Worm (Caenorhabditis elegans): ENCODE measurements around the gene ipla-2.

ipla-2 gene

DNA sequence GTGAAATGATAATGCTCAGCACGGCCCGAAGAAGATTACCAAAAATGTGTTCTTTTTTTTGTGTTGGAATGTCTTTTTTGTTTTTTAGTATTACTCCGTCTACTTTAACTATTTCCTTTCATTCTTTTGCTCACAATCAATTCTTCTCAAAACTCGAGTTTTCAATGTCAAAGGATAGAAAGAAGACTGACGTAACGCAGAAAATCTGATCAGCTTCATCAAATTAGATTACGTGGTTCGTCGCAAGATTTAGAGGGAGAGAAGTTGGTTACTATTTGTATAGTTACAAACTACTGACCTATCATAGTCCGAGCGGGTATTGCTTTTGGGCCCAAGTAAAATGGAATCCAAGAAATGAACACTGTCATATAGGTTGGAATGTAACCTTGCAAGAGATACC is 34.2 kb downstream of the ipla-2 start:
- TF ChIP-seq ztf-29 (GFP tag; IDR thresholded peaks at IDR 0.05) (no peak), ztf-23 (GFP tag; IDR thresholded peaks at IDR 0.05) (no peak), klf-2 (GFP tag; conservative IDR thresholded peaks at IDR 0.05) (no peak), tab-1 (GFP tag; IDR thresholded peaks at IDR 0.05) (no peak), T22C8.4 (GFP tag; IDR thresholded peaks at IDR 0.05) (no peak), ref-1 (GFP tag; conservative IDR thresholded peaks at IDR 0.05) (no peak), cog-1 (tag; optimal IDR thresholded peaks at IDR 0.05) (no peak), med-1 (GFP tag; optimal IDR thresholded peaks at IDR 0.05; ENCODE audit: insufficient read depth) (no peak)

DNA sequence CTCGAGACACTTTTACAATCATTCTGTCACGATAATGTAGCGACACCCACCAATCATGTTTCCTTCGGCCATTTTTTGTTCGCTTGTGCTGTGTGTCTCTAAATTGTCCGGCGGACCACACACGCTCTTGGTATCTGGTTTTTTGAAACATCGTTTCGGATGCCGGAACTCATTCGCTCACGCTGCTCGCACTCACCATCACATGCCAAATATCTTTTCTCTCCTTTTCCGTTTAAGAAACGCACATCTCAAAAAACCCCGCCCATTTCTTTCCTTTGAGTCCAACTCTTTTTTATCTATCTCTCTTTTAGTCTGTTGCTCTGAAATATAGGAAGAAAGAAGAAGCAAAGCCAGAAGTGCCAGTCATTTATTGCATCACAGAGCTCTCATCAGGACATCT is 39.3 kb downstream of the ipla-2 start, which contains the start of gene F36G3.3:
Gene F36G3.3 (plus strand): TSS at position 306 of the 400 bp plus-strand sequence.
- TF ChIP-seq T22C8.4 (GFP tag; IDR thresholded peaks at IDR 0.05) (no peak), klf-2 (GFP tag; conservative IDR thresholded peaks at IDR 0.05) (no peak), tab-1 (GFP tag; IDR thresholded peaks at IDR 0.05) (no peak)

DNA sequence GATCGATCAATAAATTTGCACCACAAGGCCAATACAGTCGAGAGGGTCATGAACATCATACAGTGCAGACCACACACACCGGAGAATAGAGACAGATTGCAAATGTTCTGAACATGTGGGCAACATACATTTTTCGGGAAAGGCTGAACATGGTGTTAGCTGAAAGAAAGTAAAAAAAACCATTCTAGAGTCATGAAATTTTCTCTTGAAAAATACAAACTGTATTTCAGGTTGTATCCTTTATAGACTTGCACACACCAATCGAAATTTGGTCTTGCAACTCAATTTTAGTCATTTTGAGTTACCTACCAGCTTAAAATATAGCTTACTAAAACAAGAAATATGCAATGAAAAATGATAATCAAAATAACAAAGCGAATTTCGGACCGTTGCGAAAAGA is 41.8 kb downstream of the ipla-2 start:
- TF ChIP-seq tab-1 (GFP tag; IDR thresholded peaks at IDR 0.05), result no peak
- TF ChIP-seq cog-1 (tag; optimal IDR thresholded peaks at IDR 0.05), result no peak
- TF ChIP-seq klf-2 (GFP tag; conservative IDR thresholded peaks at IDR 0.05), result no peak
- TF ChIP-seq ref-1 (GFP tag; conservative IDR thresholded peaks at IDR 0.05), result no peak

DNA sequence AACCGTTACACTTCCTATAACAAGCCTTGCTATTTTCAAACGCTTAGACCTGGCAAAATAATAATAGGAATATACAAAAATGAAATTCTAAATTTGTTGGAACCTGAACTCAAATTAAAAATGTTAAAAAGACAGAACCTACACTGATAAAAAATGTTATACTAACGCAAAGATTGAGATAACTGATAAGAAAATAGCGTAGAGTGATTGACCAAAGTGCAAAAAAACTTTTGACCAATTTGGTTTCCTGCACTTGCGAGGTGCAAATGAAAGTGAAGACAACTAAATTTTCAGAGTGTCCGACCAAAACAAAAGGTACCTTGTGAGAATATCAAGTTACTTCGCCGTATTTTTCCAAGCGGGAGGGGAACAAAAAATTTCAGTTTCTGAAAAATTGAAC is 42.3 kb downstream of the ipla-2 start:
- TF ChIP-seq ztf-29 (GFP tag; IDR thresholded peaks at IDR 0.05) (no peak), ztf-23 (GFP tag; IDR thresholded peaks at IDR 0.05) (no peak), klf-2 (GFP tag; conservative IDR thresholded peaks at IDR 0.05) (no peak), T22C8.4 (GFP tag; IDR thresholded peaks at IDR 0.05) (no peak), flt-1 (GFP tag; IDR thresholded peaks at IDR 0.05) (no peak), med-1 (GFP tag; optimal IDR thresholded peaks at IDR 0.05; ENCODE audit: insufficient read depth) (no peak), cog-1 (tag; optimal IDR thresholded peaks at IDR 0.05) (no peak), ref-1 (GFP tag; conservative IDR thresholded peaks at IDR 0.05) (no peak), tab-1 (GFP tag; IDR thresholded peaks at IDR 0.05) (no peak)

DNA sequence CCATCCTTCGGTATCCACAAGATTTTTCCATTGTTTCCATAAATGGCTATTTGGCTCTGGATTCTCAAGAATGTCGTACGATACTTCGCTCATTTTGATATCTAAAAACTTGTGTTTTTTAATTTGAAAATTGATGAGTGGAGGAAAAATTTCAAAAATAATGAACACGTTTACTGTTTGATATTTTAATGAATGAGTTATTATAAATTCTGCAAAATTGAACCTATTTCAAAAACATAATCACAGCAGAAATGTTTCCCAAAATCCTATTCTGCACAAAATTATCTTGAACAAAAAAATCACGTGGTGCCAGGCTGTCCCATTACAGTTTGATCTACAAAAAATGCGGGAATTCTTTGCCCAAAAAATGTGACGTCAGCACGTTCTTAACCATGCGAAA is 43.7 kb downstream of the ipla-2 start, which contains the start of gene F36G3.2:
Gene F36G3.2 (minus strand): TSS at position 101 of the 400 bp plus-strand sequence.
- no peak for TF ChIP-seq ztf-29 (GFP tag; IDR thresholded peaks at IDR 0.05)
- TF ChIP-seq tab-1 (GFP tag; IDR thresholded peaks at IDR 0.05), result no peak
- no peak for TF ChIP-seq klf-2 (GFP tag; conservative IDR thresholded peaks at IDR 0.05)
- no peak for TF ChIP-seq cog-1 (tag; optimal IDR thresholded peaks at IDR 0.05)
- TF ChIP-seq med-1 (GFP tag; optimal IDR thresholded peaks at IDR 0.05; ENCODE audit: insufficient read depth), result no peak
- no peak for TF ChIP-seq ztf-23 (GFP tag; IDR thresholded peaks at IDR 0.05)
- TF ChIP-seq ref-1 (GFP tag; conservative IDR thresholded peaks at IDR 0.05), result no peak
- TF ChIP-seq T22C8.4 (GFP tag; IDR thresholded peaks at IDR 0.05), result no peak
- TF ChIP-seq flt-1 (GFP tag; IDR thresholded peaks at IDR 0.05), result no peak

DNA sequence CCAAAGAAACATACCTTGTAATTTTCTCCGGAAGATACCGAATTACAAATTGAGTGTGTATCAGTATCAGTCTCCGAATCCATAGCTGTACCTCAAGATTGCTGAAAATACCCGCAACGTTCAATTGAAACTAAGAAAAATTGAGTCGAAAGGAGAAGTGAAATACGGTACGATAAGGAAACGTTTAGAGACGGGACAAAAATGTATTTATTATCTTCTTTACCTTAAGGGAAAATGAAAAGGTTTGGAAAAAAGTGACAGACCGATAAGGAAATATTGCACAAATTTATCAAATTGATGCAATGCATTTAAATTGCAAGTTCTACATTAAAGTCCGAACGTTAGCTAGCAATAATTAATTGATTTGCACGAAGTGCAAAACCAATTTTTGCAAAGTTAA is 48.7 kb downstream of the ipla-2 start, which contains the start of gene F36G3.1:
Gene F36G3.1 (minus strand): TSS at position 101 of the 400 bp plus-strand sequence.
- TF ChIP-seq ref-1 (GFP tag; conservative IDR thresholded peaks at IDR 0.05) (no peak), tab-1 (GFP tag; IDR thresholded peaks at IDR 0.05) (no peak), T22C8.4 (GFP tag; IDR thresholded peaks at IDR 0.05) (no peak), flt-1 (GFP tag; IDR thresholded peaks at IDR 0.05) (no peak), med-1 (GFP tag; optimal IDR thresholded peaks at IDR 0.05; ENCODE audit: insufficient read depth) (no peak), klf-2 (GFP tag; conservative IDR thresholded peaks at IDR 0.05) (no peak), cog-1 (tag; optimal IDR thresholded peaks at IDR 0.05) (no peak), ztf-23 (GFP tag; IDR thresholded peaks at IDR 0.05) (no peak), ztf-29 (GFP tag; IDR thresholded peaks at IDR 0.05) (no peak)

DNA sequence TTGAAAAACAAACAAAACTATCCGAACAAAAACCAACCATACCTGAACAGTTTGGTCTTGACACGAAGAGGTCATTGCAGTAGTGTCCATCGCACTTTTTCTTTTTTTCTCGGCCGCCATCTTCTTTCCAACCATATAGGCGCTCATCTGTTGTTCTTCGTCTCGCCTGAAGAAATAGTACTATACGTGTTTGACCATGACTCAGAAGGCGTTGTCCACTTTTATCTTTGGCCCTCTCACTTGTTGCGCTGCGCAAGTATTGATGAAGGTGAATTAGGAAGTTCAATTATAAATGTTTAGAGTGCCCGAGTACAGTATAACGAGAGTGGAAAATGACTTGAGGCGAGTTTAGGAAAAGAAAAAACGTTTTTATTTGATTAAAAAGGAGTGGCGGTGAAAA is 52.0 kb downstream of the ipla-2 start:
- no peak for TF ChIP-seq ref-1 (GFP tag; conservative IDR thresholded peaks at IDR 0.05)
- no peak for TF ChIP-seq ztf-29 (GFP tag; IDR thresholded peaks at IDR 0.05)
- no peak for TF ChIP-seq tab-1 (GFP tag; IDR thresholded peaks at IDR 0.05)
- no peak for TF ChIP-seq klf-2 (GFP tag; conservative IDR thresholded peaks at IDR 0.05)
- TF ChIP-seq T22C8.4 (GFP tag; IDR thresholded peaks at IDR 0.05), result no peak
- TF ChIP-seq cog-1 (tag; optimal IDR thresholded peaks at IDR 0.05), result no peak
- TF ChIP-seq med-1 (GFP tag; optimal IDR thresholded peaks at IDR 0.05; ENCODE audit: insufficient read depth), result no peak
- no peak for TF ChIP-seq flt-1 (GFP tag; IDR thresholded peaks at IDR 0.05)
- TF ChIP-seq ztf-23 (GFP tag; IDR thresholded peaks at IDR 0.05), result no peak

All from whole organism, midembryonic.